Worm (Caenorhabditis elegans): ENCODE measurements around the gene rheb-1.

Gene rheb-1

ce11 chrIII:9442846-9443245, 13.0 kb downstream of the rheb-1 start (continued):
- TF ChIP-seq ztf-18 (tag; optimal IDR thresholded peaks at IDR 0.05) (peak; percentile 48), egrh-3 (GFP tag; IDR thresholded peaks at IDR 0.05) (no peak), somi-1 (GFP tag; optimal IDR thresholded peaks at IDR 0.05) (no peak), Y95B8A.8 (GFP tag; IDR thresholded peaks at IDR 0.05) (no peak), nfyb-1 (GFP tag; IDR thresholded peaks at IDR 0.05) (peak; percentile 45; the same call in 1 of the 2 replicates), F33H1.4 (GFP tag; IDR thresholded peaks at IDR 0.05) (no peak), B0336.3 (GFP tag; IDR thresholded peaks at IDR 0.05) (peak; percentile 38), hrde-1 (tag; optimal IDR thresholded peaks at IDR 0.05; ENCODE audit: borderline replicate concordance) (no peak), chd-7 (tag; optimal IDR thresholded peaks at IDR 0.05) (no peak), B0261.1 (tag; optimal IDR thresholded peaks at IDR 0.05) (no peak), ets-4 (GFP tag; optimal IDR thresholded peaks at IDR 0.05) (no peak), pbrm-1 (GFP tag; IDR thresholded peaks at IDR 0.05) (no peak), F39B2.1 (GFP tag; IDR thresholded peaks at IDR 0.05) (no peak), bed-2 (GFP tag; IDR thresholded peaks at IDR 0.05) (no peak), xnd-1 (tag; optimal IDR thresholded peaks at IDR 0.05) (no peak), Y67H2A.10 (GFP tag; conservative IDR thresholded peaks at IDR 0.05) (no peak), attf-5 (GFP tag; optimal IDR thresholded peaks at IDR 0.05) (no peak), aptf-2 (GFP tag; conservative IDR thresholded peaks at IDR 0.05) (no peak), lin-26 (GFP tag; IDR thresholded peaks at IDR 0.05) (peak; percentile 57; the same call in 1 of the 2 replicates), hsf-1 (GFP tag; IDR thresholded peaks at IDR 0.05) (0 out of 2 replicates have a peak, but pooled peaks have one; percentile 34), let-526 (GFP tag; IDR thresholded peaks at IDR 0.05) (no peak), ekl-4 (GFP tag; IDR thresholded peaks at IDR 0.05) (peak; percentile 30; the same call in 1 of the 2 replicates), F37B4.10 (GFP tag; IDR thresholded peaks at IDR 0.05) (no peak), snpc-1.1 (tag; optimal IDR thresholded peaks at IDR 0.05; ENCODE audit: insufficient read depth) (no peak), madf-8 (GFP tag; conservative IDR thresholded peaks at IDR 0.05) (peak; percentile 19; the same call in 1 of the 2 replicates), D2030.7 (GFP tag; IDR thresholded peaks at IDR 0.05) (no peak), hlh-26 (GFP tag; conservative IDR thresholded peaks at IDR 0.05) (no peak), mcd-1 (GFP tag; IDR thresholded peaks at IDR 0.05) (no peak), madf-3 (GFP tag; IDR thresholded peaks at IDR 0.05) (0 out of 2 replicates have a peak, but pooled peaks have one; percentile 33), lin-40 (tag; optimal IDR thresholded peaks at IDR 0.05) (no peak), mel-28 (tag; optimal IDR thresholded peaks at IDR 0.05; ENCODE audit: borderline replicate concordance) (no peak), ztf-28 (GFP tag; IDR thresholded peaks at IDR 0.05) (no peak), unc-62 (GFP tag; optimal IDR thresholded peaks at IDR 0.05) (no peak), lsy-27 (tag; optimal IDR thresholded peaks at IDR 0.05; ENCODE audit: borderline replicate concordance, insufficient read depth) (no peak), ceh-91 (GFP tag; IDR thresholded peaks at IDR 0.05) (no peak), unc-130 (GFP tag; optimal IDR thresholded peaks at IDR 0.05) (no peak), ztf-3 (GFP tag; optimal IDR thresholded peaks at IDR 0.05) (no peak), C17E4.6 (GFP tag; IDR thresholded peaks at IDR 0.05) (no peak), hlh-12 (tag; optimal IDR thresholded peaks at IDR 0.05) (no peak), snpc-3.4 (tag; optimal IDR thresholded peaks at IDR 0.05) (no peak), ztf-25 (GFP tag; IDR thresholded peaks at IDR 0.05) (no peak), tbx-9 (tag; optimal IDR thresholded peaks at IDR 0.05; ENCODE audit: borderline replicate concordance) (no peak), F57A8.1 (GFP tag; optimal IDR thresholded peaks at IDR 0.05) (no peak), Y79H2A.3 (GFP tag; conservative IDR thresholded peaks at IDR 0.05) (no peak), lsl-1 (GFP tag; optimal IDR thresholded peaks at IDR 0.05) (no peak), nhr-90 (tag; optimal IDR thresholded peaks at IDR 0.05) (no peak), mes-4 (tag; optimal IDR thresholded peaks at IDR 0.05) (no peak), fkh-3 (tag; optimal IDR thresholded peaks at IDR 0.05) (no peak), efl-1 (GFP tag; optimal IDR thresholded peaks at IDR 0.05) (no peak)
